Worm (Caenorhabditis elegans): Measurements from ENCODE around the gene gld-3.

DNA sequence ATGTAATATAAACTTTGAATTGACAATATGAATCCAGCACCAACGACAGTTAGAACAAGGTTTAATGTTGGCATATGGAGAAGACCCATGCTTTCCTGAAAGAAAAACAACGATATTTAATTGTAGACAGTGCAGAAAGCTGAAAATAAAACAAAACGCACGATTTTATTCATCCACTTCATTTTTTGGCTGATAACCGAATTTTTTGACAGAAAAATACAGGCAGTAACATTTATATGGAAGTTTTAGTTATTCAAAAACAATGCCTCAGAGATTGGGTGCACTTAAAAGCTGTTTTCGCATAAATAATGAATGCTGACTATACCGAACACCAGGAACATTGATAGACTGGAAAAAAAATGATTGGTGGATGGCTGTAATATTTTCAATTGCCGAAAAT is 33.3 kb downstream of the gld-3 start, which contains the start of gene mfsd-13.2:
- TF ChIP-seq skn-1 (tag; optimal IDR thresholded peaks at IDR 0.05): no peak
- TF ChIP-seq Y5F2A.4 (GFP tag; optimal IDR thresholded peaks at IDR 0.05): no peak
- TF ChIP-seq ZK337.2 (GFP tag; IDR thresholded peaks at IDR 0.05): no peak
- TF ChIP-seq nhr-42 (GFP tag; IDR thresholded peaks at IDR 0.05): no peak
- TF ChIP-seq ces-1 (GFP tag; optimal IDR thresholded peaks at IDR 0.05): no peak
- no peak for TF ChIP-seq ceh-82 (tag; optimal IDR thresholded peaks at IDR 0.05)
- no peak for TF ChIP-seq nhr-76 (tag; optimal IDR thresholded peaks at IDR 0.05)

Measured in whole organism, L4 larva.